Worm (Caenorhabditis elegans) whole organism, mixed stage, embryonic: ENCODE measurements around the gene gskl-1.
A peak's percentile ranks its signal among the peaks of the same experiment; 100 is the strongest.

Experiments
- M03D4.4 ChIP-seq: sonication (generic microtip); optimal IDR thresholded peaks from 2 replicates; lab custom pipeline; 2017; ENCODE audit warnings: mild to moderate bottlenecking, missing genetic modification characterization, missing compliant biosample characterization
- bed-3 ChIP-seq: fragments of 200-800 bp; sonication (Bioruptor generic); optimal IDR thresholded peaks from 3 replicates; lab custom pipeline; 2018; ENCODE audit warnings: mild to moderate bottlenecking, missing genetic modification characterization, moderate library complexity, missing compliant biosample characterization
- blmp-1 ChIP-seq: fragments of 150-350 bp; optimal IDR thresholded peaks from 2 replicates; lab custom pipeline; 2014; ENCODE audit warnings: missing biosample characterization, missing genetic modification characterization
- ceh-39 ChIP-seq: fragments of 150-350 bp; optimal IDR thresholded peaks from 2 replicates; lab custom pipeline; 2014; ENCODE audit warnings: missing biosample characterization, missing genetic modification characterization
- ceh-43 ChIP-seq: fragments of 200-800 bp; sonication (Bioruptor generic); optimal IDR thresholded peaks from 2 replicates; lab custom pipeline; 2018; ENCODE audit warnings: mild to moderate bottlenecking, missing genetic modification characterization, moderate library complexity, missing compliant biosample characterization
- ceh-83 ChIP-seq: fragments of 200-800 bp; sonication (Bioruptor generic); optimal IDR thresholded peaks from 2 replicates; lab custom pipeline; 2018; ENCODE audit warnings: mild to moderate bottlenecking, missing genetic modification characterization, missing compliant biosample characterization
- ces-1 ChIP-seq: fragments of 150-350 bp; optimal IDR thresholded peaks from 2 replicates; lab custom pipeline; 2014; ENCODE audit warnings: missing biosample characterization, missing genetic modification reagents, missing genetic modification characterization
- elt-3 ChIP-seq: fragments of 150-350 bp; optimal IDR thresholded peaks from 2 replicates; lab custom pipeline; 2014; ENCODE audit warnings: missing biosample characterization, missing genetic modification characterization
- flh-1 ChIP-seq: fragments of 200-800 bp; sonication (Bioruptor generic); optimal IDR thresholded peaks from 2 replicates; lab custom pipeline; 2018; ENCODE audit warnings: mild to moderate bottlenecking, missing genetic modification characterization, moderate library complexity, missing compliant biosample characterization
- ham-2 ChIP-seq: fragments of 200-800 bp; sonication (Bioruptor generic); optimal IDR thresholded peaks from 2 replicates; lab custom pipeline; 2018; ENCODE audit warnings: mild to moderate bottlenecking, missing genetic modification characterization, missing compliant biosample characterization
- hlh-1 ChIP-seq: fragments of 150-350 bp; optimal IDR thresholded peaks from 2 replicates; lab custom pipeline; 2014; ENCODE audit warnings: missing biosample characterization, missing genetic modification reagents, missing genetic modification characterization
- lin-13 ChIP-seq: fragments of 150-350 bp; optimal IDR thresholded peaks from 2 replicates; lab custom pipeline; 2014; ENCODE audit warnings: missing biosample characterization, missing genetic modification characterization
- lin-32 ChIP-seq: fragments of 200-800 bp; sonication (Bioruptor generic); optimal IDR thresholded peaks from 2 replicates; lab custom pipeline; 2018; ENCODE audit warnings: mild to moderate bottlenecking, missing genetic modification characterization, missing compliant biosample characterization
- lsy-2 ChIP-seq: fragments of 150-350 bp; optimal IDR thresholded peaks from 2 replicates; lab custom pipeline; 2014; ENCODE audit warnings: missing biosample characterization, missing genetic modification characterization
- mab-5 ChIP-seq: fragments of 150-350 bp; optimal IDR thresholded peaks from 2 replicates; lab custom pipeline; 2014; ENCODE audit warnings: missing biosample characterization, missing genetic modification characterization
- mls-2 ChIP-seq: sonication (generic microtip); optimal IDR thresholded peaks from 2 replicates; lab custom pipeline; 2016; ENCODE audit warnings: mild to moderate bottlenecking, missing genetic modification characterization, moderate library complexity, missing compliant biosample characterization
- nhr-12 ChIP-seq: fragments of 150-350 bp; optimal IDR thresholded peaks from 2 replicates; lab custom pipeline; 2014; ENCODE audit warnings: missing biosample characterization, missing genetic modification characterization
- nhr-237 ChIP-seq: fragments of 150-350 bp; optimal IDR thresholded peaks from 2 replicates; lab custom pipeline; 2014; ENCODE audit warnings: missing biosample characterization, missing genetic modification characterization
- nhr-76 ChIP-seq: sonication (generic microtip); optimal IDR thresholded peaks from 2 replicates; lab custom pipeline; 2017; ENCODE audit warnings: missing biosample characterization, missing genetic modification characterization
- pha-4 ChIP-seq: fragments of 150-350 bp; optimal IDR thresholded peaks from 2 replicates; lab custom pipeline; 2018; ENCODE audit warnings: missing biosample characterization, missing genetic modification reagents, missing genetic modification characterization
- sem-2 ChIP-seq: fragments of 200-800 bp; sonication (Bioruptor generic); optimal IDR thresholded peaks from 2 replicates; lab custom pipeline; 2018; ENCODE audit warnings: mild to moderate bottlenecking, missing genetic modification characterization, missing compliant biosample characterization
- snpc-4 ChIP-seq: fragments of 150-350 bp; optimal IDR thresholded peaks from 2 replicates; lab custom pipeline; 2014; ENCODE audit warnings: missing biosample characterization, missing genetic modification characterization
- sptf-1 ChIP-seq: sonication (generic microtip); optimal IDR thresholded peaks from 2 replicates; lab custom pipeline; 2017; ENCODE audit warnings: mild to moderate bottlenecking, missing genetic modification characterization, moderate library complexity, missing compliant biosample characterization
- tbx-8 ChIP-seq: fragments of 200-800 bp; sonication (Bioruptor generic); optimal IDR thresholded peaks from 2 replicates; lab custom pipeline; 2018; ENCODE audit warnings: mild to moderate bottlenecking, missing genetic modification characterization, moderate library complexity, missing compliant biosample characterization
- unc-120 ChIP-seq: sonication (generic microtip); optimal IDR thresholded peaks from 2 replicates; lab custom pipeline; 2017; ENCODE audit warnings: missing genetic modification characterization, missing compliant biosample characterization; ENCODE audit not compliant: poor library complexity, severe bottlenecking
- unc-39 ChIP-seq: fragments of 150-350 bp; optimal IDR thresholded peaks from 2 replicates; lab custom pipeline; 2014; ENCODE audit warnings: missing biosample characterization, missing genetic modification characterization
- unc-62 ChIP-seq: fragments of 150-350 bp; optimal IDR thresholded peaks from 2 replicates; lab custom pipeline; 2014; ENCODE audit warnings: missing biosample characterization, missing genetic modification reagents, missing genetic modification characterization
- zip-8 ChIP-seq: fragments of 150-350 bp; optimal IDR thresholded peaks from 2 replicates; lab custom pipeline; 2014; ENCODE audit warnings: missing biosample characterization, missing genetic modification characterization
- ztf-11 ChIP-seq: fragments of 150-350 bp; optimal IDR thresholded peaks from 2 replicates; lab custom pipeline; 2014; ENCODE audit warnings: missing biosample characterization, missing genetic modification characterization

gskl-1 gene

DNA sequence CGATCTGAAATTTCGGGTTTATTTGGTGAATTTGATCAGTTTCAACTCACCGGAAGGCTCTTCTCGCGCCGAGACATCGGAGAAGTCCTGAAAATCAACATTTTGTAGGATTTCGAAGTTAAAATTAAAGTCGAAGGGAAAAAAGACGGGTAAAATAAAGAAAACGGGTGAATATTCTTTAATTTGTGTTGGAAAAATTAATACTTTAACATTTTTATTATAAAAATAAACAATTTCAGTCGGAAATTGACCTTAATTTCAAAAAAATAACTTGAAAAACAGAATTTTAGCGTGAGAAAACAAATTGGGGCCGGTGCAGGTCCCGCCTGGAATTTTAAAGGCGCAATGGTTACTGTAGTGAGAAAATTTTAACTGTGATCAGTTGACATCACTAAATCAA is 5.7 kb downstream of the gskl-1 start, which contains the start of gene nos-1:
Gene nos-1, minus strand, starts transcription at position 101 of the 400 bp plus-strand sequence.
- TF ChIP-seq M03D4.4 (tag; lab: Kevin White, UChicago) (no peak), nhr-12 (tag; lab: Kevin White, UChicago) (no peak), mab-5 (tag; lab: Kevin White, UChicago) (no peak), mls-2 (no peak), elt-3 (no peak), hlh-1 (no peak), unc-120 (tag; lab: Kevin White, UChicago) (no peak), flh-1 (no peak)
- TF ChIP-seq, all 35 proteins: peak for 0

DNA sequence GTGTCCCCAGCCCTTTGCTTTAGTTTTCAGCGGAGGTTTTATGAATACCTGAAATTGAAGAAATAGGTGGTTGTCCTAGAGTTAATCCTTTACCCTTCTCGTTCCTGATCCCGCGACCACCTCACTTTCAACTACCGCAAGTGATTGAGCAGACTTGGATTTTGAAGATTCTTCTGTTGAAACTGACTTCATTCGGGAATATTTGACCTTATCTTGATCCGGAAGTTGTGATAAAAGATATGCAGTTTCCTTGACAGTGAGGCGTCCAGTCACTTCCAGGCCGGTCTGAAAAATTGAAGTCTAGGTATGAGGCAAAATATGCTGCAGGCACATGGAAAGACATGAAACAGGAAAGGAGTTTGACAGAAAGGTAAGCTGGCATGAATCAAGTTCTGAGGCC is 7.8 kb downstream of the gskl-1 start:
- TF ChIP-seq bed-3 (GFP tag; lab: Kevin White, UChicago) (no peak), ceh-83 (GFP tag; lab: Kevin White, UChicago) (no peak), sptf-1 (no peak), zip-8 (tag; lab: Kevin White, UChicago) (no peak), lin-32 (GFP tag; lab: Kevin White, UChicago) (no peak), hlh-1 (no peak), blmp-1 (no peak), ces-1 (no peak), ztf-11 (no peak), nhr-237 (tag; lab: Kevin White, UChicago) (no peak), elt-3 (no peak), snpc-4 (no peak), ceh-39 (no peak), unc-120 (tag; lab: Kevin White, UChicago) (no peak), ham-2 (GFP tag; lab: Kevin White, UChicago) (no peak), ceh-43 (no peak)

DNA sequence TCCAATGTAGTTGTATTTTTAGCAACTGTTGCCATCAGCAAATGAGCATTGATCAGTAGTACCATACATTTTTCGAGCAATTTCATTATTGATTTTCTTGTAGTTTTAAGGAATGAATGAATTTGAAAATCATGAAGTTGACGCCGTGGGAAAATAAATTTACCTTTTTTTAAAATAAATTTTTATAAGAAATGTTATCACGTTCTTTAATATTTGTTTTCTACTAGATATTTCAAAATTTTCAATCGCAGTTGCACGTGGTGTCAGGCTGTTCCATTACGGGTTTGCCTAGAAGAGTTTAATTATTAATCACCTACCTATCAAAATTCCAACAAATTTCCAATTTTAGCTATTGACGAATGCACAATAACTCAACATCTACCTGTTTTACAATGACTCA is 9.4 kb downstream of the gskl-1 start, which contains the start of gene R03D7.8:
Gene R03D7.8, minus strand, starts transcription at position 101 of the 400 bp plus-strand sequence.
- TF ChIP-seq unc-39, result no peak
- no peak for TF ChIP-seq ceh-39

DNA sequence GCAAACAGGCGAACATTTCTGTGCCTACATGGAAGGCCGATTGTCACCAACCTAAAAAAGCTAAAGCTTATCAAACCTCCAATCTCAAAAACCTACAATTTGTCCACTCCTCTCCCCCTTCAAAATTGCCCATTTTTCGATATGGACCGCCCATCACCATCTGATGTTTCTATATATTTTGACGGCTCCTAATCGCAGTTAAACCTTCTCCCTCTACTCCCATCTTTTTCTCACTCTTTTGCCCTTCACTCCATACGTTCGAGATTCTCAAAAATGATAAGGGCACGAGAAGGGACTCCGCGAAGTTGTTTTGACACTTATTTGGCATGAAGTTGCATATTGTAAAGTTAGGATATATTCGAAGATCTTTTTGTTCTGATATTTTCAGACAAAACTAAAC is 11.8 kb downstream of the gskl-1 start:
- TF ChIP-seq lsy-2 (tag; lab: Kevin White, UChicago), result no peak
- no peak for TF ChIP-seq unc-62
- TF ChIP-seq sptf-1, result no peak
- TF ChIP-seq tbx-8 (GFP tag; lab: Kevin White, UChicago), result no peak
- TF ChIP-seq elt-3, result no peak
- TF ChIP-seq unc-120 (tag; lab: Kevin White, UChicago), result no peak
- TF ChIP-seq hlh-1, result no peak
- TF ChIP-seq mab-5 (tag; lab: Kevin White, UChicago), result no peak
- no peak for TF ChIP-seq mls-2
- TF ChIP-seq ceh-39, result no peak
- TF ChIP-seq snpc-4, result no peak
- TF ChIP-seq nhr-237 (tag; lab: Kevin White, UChicago), result no peak
- TF ChIP-seq ceh-83 (GFP tag; lab: Kevin White, UChicago), result no peak
- no peak for TF ChIP-seq sem-2 (GFP tag; lab: Kevin White, UChicago)
- TF ChIP-seq ceh-43, result no peak
- TF ChIP-seq bed-3 (GFP tag; lab: Kevin White, UChicago), result no peak
- no peak for TF ChIP-seq lin-32 (GFP tag; lab: Kevin White, UChicago)
- TF ChIP-seq lin-13 (tag; lab: Kevin White, UChicago), result no peak
- no peak for TF ChIP-seq nhr-76 (tag; lab: Kevin White, UChicago)
- TF ChIP-seq, all 35 proteins: peak for 0

DNA sequence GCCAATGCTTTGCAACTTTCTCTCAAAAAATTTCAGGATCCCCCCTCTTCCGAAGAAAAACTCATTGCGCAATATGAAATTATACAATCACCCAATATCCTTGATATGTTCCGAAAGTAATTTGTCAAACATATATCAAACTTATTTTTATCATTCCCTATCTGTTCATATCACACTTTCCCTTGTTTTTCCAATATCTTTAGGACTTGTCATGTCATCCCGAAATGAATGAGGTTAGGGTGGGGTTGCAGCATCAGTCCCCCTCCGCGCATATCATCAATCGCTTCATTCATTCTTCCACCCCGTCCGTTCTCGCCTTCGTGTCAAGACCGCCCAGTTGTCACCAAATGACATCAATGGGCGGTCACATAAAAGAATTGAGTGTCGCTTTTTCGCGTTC is 12.3 kb downstream of the gskl-1 start:
- TF ChIP-seq unc-62 (peak; percentile 72), zip-8 (tag; lab: Kevin White, UChicago) (peak; percentile 76), pha-4 (tag; lab: Kevin White, UChicago) (no peak), elt-3 (peak; percentile 66)
- TF ChIP-seq, all 35 proteins: peak for 3

DNA sequence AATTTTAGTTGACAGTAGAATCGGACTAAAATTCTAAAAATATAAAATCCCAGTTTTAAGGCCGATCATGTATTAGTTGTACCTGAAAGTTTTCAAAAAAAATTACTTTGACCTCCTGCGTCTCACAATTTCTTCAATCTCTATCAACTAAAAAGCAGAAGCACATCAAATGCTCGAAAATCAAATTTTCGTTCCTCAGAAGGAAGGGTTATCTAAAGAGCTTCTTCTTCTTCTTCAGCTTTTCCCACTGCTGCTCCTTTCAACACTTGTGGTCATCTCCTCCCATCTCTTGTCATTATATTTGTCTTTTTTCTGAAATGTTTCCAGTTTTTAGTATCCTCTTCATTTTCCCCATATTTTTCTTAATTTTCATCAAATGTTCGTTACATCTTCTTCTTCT is 17.4 kb downstream of the gskl-1 start:
- no peak for TF ChIP-seq tbx-8 (GFP tag; lab: Kevin White, UChicago)
- peak; percentile 71 for TF ChIP-seq ces-1

DNA sequence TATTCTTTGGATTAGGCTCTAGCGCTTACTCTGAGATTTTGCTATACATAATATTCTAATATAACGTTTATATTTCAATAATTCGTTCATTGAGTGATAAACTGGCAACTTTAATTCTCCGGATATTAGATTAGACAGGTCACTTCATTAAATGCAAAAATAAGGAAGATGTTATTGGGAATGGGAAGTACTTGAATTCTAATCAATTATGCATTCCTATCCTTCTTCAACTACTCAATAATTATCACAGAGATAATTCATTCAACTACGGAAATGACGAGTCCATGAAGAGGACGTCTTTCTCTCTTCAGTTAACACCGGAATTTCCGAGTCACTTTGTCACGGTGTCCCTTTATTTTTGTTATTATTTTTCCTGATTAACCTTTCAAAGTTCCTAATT is 23.3 kb downstream of the gskl-1 start:
- TF ChIP-seq zip-8 (tag; lab: Kevin White, UChicago), result no peak
- TF ChIP-seq ces-1, result peak; percentile 50
- no peak for TF ChIP-seq lsy-2 (tag; lab: Kevin White, UChicago)
- TF ChIP-seq nhr-12 (tag; lab: Kevin White, UChicago), result no peak
